Fruit fly (Drosophila melanogaster) whole organism, prepupa: ENCODE data around the gene mthl1.

Experiments used
- Blimp-1 ChIP-seq: fragments of 200-800 bp; sonication (Bioruptor generic); optimal IDR thresholded peaks from 3 replicates; lab custom pipeline; 2017; ENCODE audit warnings: missing biosample characterization, missing genetic modification characterization, mild to moderate bottlenecking, moderate library complexity, missing genetic modification reagents
- CG10631 ChIP-seq: fragments of 200-800 bp; sonication (Bioruptor generic); optimal IDR thresholded peaks from 2 replicates; lab custom pipeline; 2016; ENCODE audit warnings: missing biosample characterization, missing genetic modification characterization
- CG10669 ChIP-seq: fragments of 200-800 bp; sonication (Bioruptor generic); optimal IDR thresholded peaks from 3 replicates; lab custom pipeline; 2018; ENCODE audit warnings: missing biosample characterization, mild to moderate bottlenecking, missing genetic modification characterization, moderate library complexity
- CG11902 ChIP-seq: fragments of 200-800 bp; sonication (Bioruptor generic); optimal IDR thresholded peaks from 3 replicates; lab custom pipeline; 2016; ENCODE audit warnings: missing biosample characterization, missing genetic modification characterization
- CG15336 ChIP-seq: fragments of 200-800 bp; sonication (Bioruptor generic); IDR thresholded peaks from 2 replicates; pipeline ENCODE4 v1.3.6; 2022; ENCODE audit warnings: missing biosample characterization, missing genetic modification characterization
- CG1621 ChIP-seq: fragments of 200-800 bp; sonication (Bioruptor generic); optimal IDR thresholded peaks from 3 replicates; lab custom pipeline; 2018; ENCODE audit warnings: missing biosample characterization, mild to moderate bottlenecking, missing genetic modification characterization
- CG16779 ChIP-seq: fragments of 200-800 bp; sonication (Bioruptor generic); optimal IDR thresholded peaks from 3 replicates; lab custom pipeline; 2017; ENCODE audit warnings: missing biosample characterization, mild to moderate bottlenecking, missing genetic modification characterization
- CG32006 ChIP-seq: fragments of 200-800 bp; sonication (Bioruptor generic); optimal IDR thresholded peaks from 3 replicates; lab custom pipeline; 2017; ENCODE audit warnings: missing biosample characterization, mild to moderate bottlenecking, missing genetic modification characterization
- CG3919 ChIP-seq: fragments of 200-800 bp; sonication (Bioruptor generic); optimal IDR thresholded peaks from 3 replicates; lab custom pipeline; 2016; ENCODE audit warnings: missing biosample characterization, missing genetic modification characterization
- CG4318 ChIP-seq: fragments of 200-800 bp; sonication (Bioruptor generic); optimal IDR thresholded peaks from 3 replicates; lab custom pipeline; 2017; ENCODE audit warnings: missing biosample characterization, mild to moderate bottlenecking, missing genetic modification characterization
- CG6163 ChIP-seq: fragments of 200-800 bp; sonication (Bioruptor generic); IDR thresholded peaks from 3 replicates; pipeline ENCODE4 v1.3.6; 2022; ENCODE audit warnings: missing biosample characterization, missing genetic modification characterization
- CG6854 ChIP-seq: fragments of 200-800 bp; sonication (Bioruptor generic); optimal IDR thresholded peaks from 2 replicates; lab custom pipeline; 2017; ENCODE audit warnings: missing biosample characterization, mild to moderate bottlenecking, missing genetic modification characterization
- CG8119 ChIP-seq: fragments of 200-800 bp; sonication (Bioruptor generic); IDR thresholded peaks from 3 replicates; pipeline ENCODE4 v1.3.6; 2022; ENCODE audit warnings: missing biosample characterization, missing genetic modification characterization
- CG8319 ChIP-seq: fragments of 200-800 bp; sonication (Bioruptor generic); optimal IDR thresholded peaks from 3 replicates; lab custom pipeline; 2016; ENCODE audit warnings: missing biosample characterization, missing genetic modification characterization
- CG8632 ChIP-seq: fragments of 200-800 bp; sonication (Bioruptor generic); optimal IDR thresholded peaks from 3 replicates; lab custom pipeline; 2016; ENCODE audit warnings: missing biosample characterization, missing genetic modification characterization
- Eip75B ChIP-seq: fragments of 200-800 bp; sonication (Bioruptor generic); optimal IDR thresholded peaks from 3 replicates; lab custom pipeline; 2016; ENCODE audit warnings: missing biosample characterization, missing genetic modification characterization
- Eip78C ChIP-seq: fragments of 200-800 bp; sonication (Bioruptor generic); peaks from one replicate; lab custom pipeline; 2016; ENCODE audit warnings: missing biosample characterization, missing genetic modification characterization
- Eip93F ChIP-seq: fragments of 200-800 bp; sonication (Bioruptor generic); optimal IDR thresholded peaks from 2 replicates; lab custom pipeline; 2016; ENCODE audit warnings: missing biosample characterization, mild to moderate bottlenecking, missing genetic modification characterization
- Ets21C ChIP-seq: fragments of 200-800 bp; sonication (Bioruptor generic); optimal IDR thresholded peaks from 3 replicates; lab custom pipeline; 2016; ENCODE audit warnings: missing biosample characterization, missing genetic modification characterization
- Ets96B ChIP-seq: fragments of 200-800 bp; optimal IDR thresholded peaks from 2 replicates; lab custom pipeline; 2019; ENCODE audit warnings: missing biosample characterization, mild to moderate bottlenecking, missing genetic modification characterization, moderate library complexity
- Hr4 ChIP-seq: fragments of 200-800 bp; sonication (Bioruptor generic); optimal IDR thresholded peaks from 3 replicates; lab custom pipeline; 2016; ENCODE audit warnings: missing biosample characterization, missing genetic modification characterization
- Lpt ChIP-seq: fragments of 200-800 bp; sonication (Bioruptor generic); optimal IDR thresholded peaks from 3 replicates; lab custom pipeline; 2016; ENCODE audit warnings: missing biosample characterization, missing genetic modification characterization
- Met ChIP-seq: fragments of 200-800 bp; sonication (Bioruptor generic); optimal IDR thresholded peaks from 3 replicates; lab custom pipeline; 2016; ENCODE audit warnings: missing biosample characterization, missing genetic modification characterization
- OdsH ChIP-seq: fragments of 200-800 bp; sonication (Bioruptor generic); optimal IDR thresholded peaks from 3 replicates; lab custom pipeline; 2016; ENCODE audit warnings: missing biosample characterization, missing genetic modification characterization
- Smox ChIP-seq: fragments of 200-800 bp; sonication (Bioruptor generic); optimal IDR thresholded peaks from 3 replicates; lab custom pipeline; 2016; ENCODE audit warnings: missing biosample characterization, missing genetic modification characterization
- Sox14 ChIP-seq: fragments of 200-800 bp; sonication (Bioruptor generic); optimal IDR thresholded peaks from 3 replicates; lab custom pipeline; 2016; ENCODE audit warnings: missing biosample characterization, missing genetic modification characterization
- Sox15 ChIP-seq: fragments of 200-800 bp; sonication (Bioruptor generic); optimal IDR thresholded peaks from 3 replicates; lab custom pipeline; 2016; ENCODE audit warnings: missing biosample characterization, missing genetic modification characterization
- achi ChIP-seq: fragments of 200-800 bp; sonication (Bioruptor generic); optimal IDR thresholded peaks from 3 replicates; lab custom pipeline; 2016; ENCODE audit warnings: missing biosample characterization, missing genetic modification characterization
- cyc ChIP-seq: fragments of 200-800 bp; sonication (Bioruptor generic); optimal IDR thresholded peaks from 3 replicates; lab custom pipeline; 2016; ENCODE audit warnings: missing biosample characterization, missing genetic modification characterization
- dac ChIP-seq: fragments of 200-800 bp; sonication (Bioruptor generic); optimal IDR thresholded peaks from 2 replicates; lab custom pipeline; 2017; ENCODE audit warnings: missing biosample characterization, mild to moderate bottlenecking, missing genetic modification characterization
- dsx ChIP-seq: fragments of 200-800 bp; optimal IDR thresholded peaks from 3 replicates; lab custom pipeline; 2019; ENCODE audit warnings: missing biosample characterization, mild to moderate bottlenecking, missing genetic modification characterization, moderate library complexity; ENCODE audit not compliant: poor library complexity, severe bottlenecking
- esn ChIP-seq: fragments of 200-800 bp; sonication (Bioruptor generic); optimal IDR thresholded peaks from 2 replicates; lab custom pipeline; 2016; ENCODE audit warnings: missing biosample characterization, mild to moderate bottlenecking, missing genetic modification characterization, moderate library complexity
- fd85E ChIP-seq: fragments of 200-800 bp; sonication (Bioruptor generic); optimal IDR thresholded peaks from 3 replicates; lab custom pipeline; 2016; ENCODE audit warnings: missing biosample characterization, missing genetic modification characterization
- fkh ChIP-seq: fragments of 200-800 bp; sonication (Bioruptor generic); optimal IDR thresholded peaks from 3 replicates; lab custom pipeline; 2017; ENCODE audit warnings: missing biosample characterization, mild to moderate bottlenecking, missing genetic modification characterization, moderate library complexity
- lz ChIP-seq: fragments of 200-800 bp; sonication (Bioruptor generic); optimal IDR thresholded peaks from 3 replicates; lab custom pipeline; 2016; ENCODE audit warnings: missing biosample characterization, missing genetic modification characterization
- pdm3 ChIP-seq: fragments of 200-800 bp; sonication (Bioruptor generic); optimal IDR thresholded peaks from 3 replicates; lab custom pipeline; 2016; ENCODE audit warnings: missing biosample characterization, missing genetic modification characterization
- spab ChIP-seq: fragments of 200-800 bp; sonication (Bioruptor generic); optimal IDR thresholded peaks from 2 replicates; lab custom pipeline; 2017; ENCODE audit warnings: missing biosample characterization, mild to moderate bottlenecking, missing genetic modification characterization, missing genetic modification reagents
- ss ChIP-seq, 2 experiments: fragments of 200-800 bp; sonication (Bioruptor generic); optimal IDR thresholded peaks; 2 replicates in 1 of 2; 3 replicates in 1 of 2; lab custom pipeline; 2017 to 2018; ENCODE audit warnings: mild to moderate bottlenecking in 2 of 2, missing biosample characterization in 2 of 2, missing genetic modification characterization in 2 of 2, moderate library complexity in 1 of 2
- svp ChIP-seq: fragments of 200-800 bp; sonication (Bioruptor generic); peaks from one replicate; lab custom pipeline; 2016; ENCODE audit warnings: missing biosample characterization, missing genetic modification characterization
- topi ChIP-seq: fragments of 200-800 bp; sonication (Bioruptor generic); optimal IDR thresholded peaks from 3 replicates; lab custom pipeline; 2016; ENCODE audit warnings: missing biosample characterization, missing genetic modification characterization
- vri ChIP-seq: fragments of 200-800 bp; sonication (Bioruptor generic); optimal IDR thresholded peaks from 3 replicates; lab custom pipeline; 2016; ENCODE audit warnings: missing biosample characterization, mild to moderate bottlenecking, missing genetic modification characterization

The mthl1 gene

dm6 chrX:16641101-16641420 is 293 bp downstream of the mthl1 start:
- no peak for TF ChIP-seq pdm3 (GFP tag; lab: Kevin White, UChicago)
- no peak for TF ChIP-seq dac (GFP tag; lab: Kevin White, UChicago)
- no peak for TF ChIP-seq OdsH
- TF ChIP-seq fd85E (GFP tag; lab: Kevin White, UChicago) = no peak
- TF ChIP-seq Ets96B (tag; lab: Kevin White, UChicago) = no peak
- no peak for TF ChIP-seq dsx
- no peak for TF ChIP-seq esn
- TF ChIP-seq fkh (GFP tag; lab: Kevin White, UChicago) = peak; percentile 83

dm6 chrX:16643363-16643946 is 2.7 kb downstream of the mthl1 start:
- TF ChIP-seq fkh (GFP tag; lab: Kevin White, UChicago) (peak; percentile 19), CG1621 (peak; percentile 5), spab (GFP tag; lab: Kevin White, UChicago) (no peak), Eip78C (GFP tag; lab: Kevin White, UChicago) (peak; percentile 51)
- TF ChIP-seq, all 60 proteins: peak for 3

dm6 chrX:16644535-16645131 is 3.9 kb downstream of the mthl1 start:
- TF ChIP-seq achi (GFP tag; lab: Kevin White, UChicago) (no peak), fkh (GFP tag; lab: Kevin White, UChicago) (peak; percentile 85), CG6163 (GFP tag; lab: Robert Waterston, UW) (no peak), CG32006 (no peak), CG8119 (GFP tag; lab: Robert Waterston, UW) (no peak), ss (GFP tag; optimal IDR thresholded peaks at IDR 0.05; lab: Kevin White, UChicago) (no peak), Ets21C (no peak), Hr4 (no peak), Sox15 (GFP tag; lab: Kevin White, UChicago) (no peak)

- no peak for TF ChIP-seq Sox14
- TF ChIP-seq fkh (GFP tag; lab: Kevin White, UChicago) = no peak
- TF ChIP-seq Eip78C (GFP tag; lab: Kevin White, UChicago) = peak; percentile 38
- no peak for TF ChIP-seq achi (GFP tag; lab: Kevin White, UChicago)
- TF ChIP-seq vri (GFP tag; lab: Kevin White, UChicago) = peak; percentile 76
- peak; percentile 66 for TF ChIP-seq Blimp-1
These were observed 4.7 kb downstream of the mthl1 start for dm6 chrX:16645472-16645871.

- TF ChIP-seq CG8632 (GFP tag; lab: Kevin White, UChicago) (peak; percentile 15), CG3919 (GFP tag; lab: Kevin White, UChicago) (peak; percentile 1), CG6854 (no peak), Met (GFP tag; lab: Kevin White, UChicago) (peak; percentile 42), achi (GFP tag; lab: Kevin White, UChicago) (no peak), Eip75B (GFP tag; lab: Kevin White, UChicago) (peak; percentile 55), Lpt (no peak), cyc (GFP tag; lab: Kevin White, UChicago) (peak; percentile 31), Eip78C (GFP tag; lab: Kevin White, UChicago) (peak; percentile 82), topi (GFP tag; lab: Kevin White, UChicago) (peak; percentile 33), vri (GFP tag; lab: Kevin White, UChicago) (no peak), CG15336 (GFP tag; lab: Robert Waterston, UW) (no peak), pdm3 (GFP tag; lab: Kevin White, UChicago) (peak; percentile 49), fd85E (GFP tag; lab: Kevin White, UChicago) (no peak), OdsH (peak; percentile 30), Sox14 (peak; percentile 28), Smox (GFP tag; lab: Kevin White, UChicago) (peak; percentile 37), CG10669 (GFP tag; lab: Kevin White, UChicago) (peak; percentile 12), esn (peak; percentile 67), Eip93F (GFP tag; lab: Kevin White, UChicago) (no peak), CG4318 (GFP tag; lab: Kevin White, UChicago) (no peak), CG16779 (tag; lab: Kevin White, UChicago) (no peak), Ets21C (peak; percentile 31), CG8319 (no peak), svp (GFP tag; lab: Kevin White, UChicago) (peak; percentile 81), lz (GFP tag; lab: Kevin White, UChicago) (peak; percentile 56), CG10631 (GFP tag; lab: Kevin White, UChicago) (peak; percentile 31), CG6163 (GFP tag; lab: Robert Waterston, UW) (peak; percentile 18; the same call in 1 of the 3 replicates), CG1621 (no peak), Ets96B (tag; lab: Kevin White, UChicago) (no peak), CG11902 (no peak)
These were observed 6.4 kb downstream of the mthl1 start for dm6 chrX:16647092-16647632.
